Worm (Caenorhabditis elegans) whole organism, mixed stage, embryonic: ENCODE results near the gene R08E5.1.

Source experiments
- mab-5 ChIP-seq: fragments of 150-350 bp; optimal IDR thresholded peaks from 2 replicates; lab custom pipeline; 2014; ENCODE audit warnings: missing biosample characterization, missing genetic modification characterization
- nhr-237 ChIP-seq: fragments of 150-350 bp; optimal IDR thresholded peaks from 2 replicates; lab custom pipeline; 2014; ENCODE audit warnings: missing biosample characterization, missing genetic modification characterization
- nhr-76 ChIP-seq: sonication (generic microtip); optimal IDR thresholded peaks from 2 replicates; lab custom pipeline; 2017; ENCODE audit warnings: missing biosample characterization, missing genetic modification characterization
- sem-2 ChIP-seq: fragments of 200-800 bp; sonication (Bioruptor generic); optimal IDR thresholded peaks from 2 replicates; lab custom pipeline; 2018; ENCODE audit warnings: mild to moderate bottlenecking, missing genetic modification characterization, missing compliant biosample characterization
- unc-39 ChIP-seq: fragments of 150-350 bp; optimal IDR thresholded peaks from 2 replicates; lab custom pipeline; 2014; ENCODE audit warnings: missing biosample characterization, missing genetic modification characterization
- unc-62 ChIP-seq: fragments of 150-350 bp; optimal IDR thresholded peaks from 2 replicates; lab custom pipeline; 2014; ENCODE audit warnings: missing biosample characterization, missing genetic modification reagents, missing genetic modification characterization

- no peak for TF ChIP-seq nhr-237
- no peak for TF ChIP-seq sem-2 (GFP tag; lab: Kevin White, UChicago)
- TF ChIP-seq nhr-76 (tag; lab: Kevin White, UChicago), result no peak
- TF ChIP-seq unc-62 (GFP tag; lab: Kevin White, UChicago), result no peak
- no peak for TF ChIP-seq mab-5
- TF ChIP-seq unc-39 (tag; lab: Kevin White, UChicago), result no peak
Measured at ce11 chrV:3771437-3772256, at the start of gene R08E5.1, which contains the start of gene rips-1.
